Worm (Caenorhabditis elegans) whole organism, early embryonic: ENCODE data around the gene C50A2.7.
"Not testable (repeated sequence)": the region's sequence is repeated elsewhere in the genome, so short reads cannot be mapped to it uniquely, and the experiment has no call there.

Experiments
- aly-1 ChIP-seq: sonication (generic microtip); optimal IDR thresholded peaks from 2 replicates; lab custom pipeline; 2016; ENCODE audit warnings: missing genetic modification characterization, missing compliant biosample characterization
- ama-1 ChIP-seq: fragments of 150-350 bp; optimal IDR thresholded peaks from 2 replicates; lab custom pipeline; 2014
- ceh-36 ChIP-seq: sonication (generic microtip); optimal IDR thresholded peaks from 2 replicates; lab custom pipeline; 2016; ENCODE audit warnings: missing genetic modification characterization, inconsistent platforms, missing compliant biosample characterization
- flt-1 ChIP-seq: fragments of 200-800 bp; sonication (Bioruptor generic); IDR thresholded peaks from 2 replicates; pipeline ENCODE4 v1.3.6; 2022; ENCODE audit warnings: missing genetic modification characterization, missing compliant biosample characterization
- hmbx-1 ChIP-seq: sonication (generic microtip); optimal IDR thresholded peaks from 2 replicates; lab custom pipeline; 2016; ENCODE audit warnings: mild to moderate bottlenecking, missing genetic modification characterization, missing compliant biosample characterization
- pes-1 ChIP-seq: fragments of 200-800 bp; sonication (Bioruptor generic); IDR thresholded peaks from 2 replicates; pipeline ENCODE4 v1.3.6; 2022; ENCODE audit warnings: missing genetic modification reagents, missing genetic modification characterization, missing compliant biosample characterization
- sea-1 ChIP-seq: fragments of 200-800 bp; sonication (Bioruptor generic); conservative IDR thresholded peaks from 2 replicates; pipeline ENCODE4 v1.3.6; 2022; ENCODE audit warnings: missing genetic modification characterization, missing compliant biosample characterization
- tbx-11 ChIP-seq: fragments of 200-800 bp; sonication (Bioruptor generic); IDR thresholded peaks from 2 replicates; pipeline ENCODE4 v1.3.6; 2022; ENCODE audit warnings: missing genetic modification characterization, missing compliant biosample characterization
- tbx-37 ChIP-seq: fragments of 200-800 bp; sonication (Bioruptor generic); conservative IDR thresholded peaks from 2 replicates; pipeline ENCODE4 v1.3.6; 2022; ENCODE audit warnings: missing genetic modification reagents, missing genetic modification characterization, missing compliant biosample characterization

- TF ChIP-seq flt-1 (GFP tag; lab: Robert Waterston, UW); ama-1 (lab: Kevin White, UChicago); aly-1; tbx-11 (GFP tag; lab: Robert Waterston, UW); ceh-36 (tag; lab: Kevin White, UChicago); pes-1; tbx-37; sea-1 (GFP tag; lab: Robert Waterston, UW); hmbx-1 (tag; lab: Kevin White, UChicago): not testable (repeated sequence)
Measured at ce11 chrIV:1182292-1182691, 19.1 kb downstream of the C50A2.7 start, which contains the start of gene rmif-2.
